Worm (Caenorhabditis elegans): ENCODE measurements around the gene dhs-25.

Gene dhs-25

ce11 chrX:1454385-1454784, 31.9 kb upstream of the dhs-25 start:
- TF ChIP-seq elt-2 (tag; optimal IDR thresholded peaks at IDR 0.05) (peak; percentile 83), tbx-2 (tag; optimal IDR thresholded peaks at IDR 0.05) (peak; percentile 84), elt-3 (tag; optimal IDR thresholded peaks at IDR 0.05) (peak in 2 of 3 experiments; percentile 44 to 77), nhr-25 (tag; optimal IDR thresholded peaks at IDR 0.05) (peak; percentile 98), nhr-76 (tag; optimal IDR thresholded peaks at IDR 0.05) (no peak), nhr-67 (tag; optimal IDR thresholded peaks at IDR 0.05) (no peak), nhr-23 (tag; optimal IDR thresholded peaks at IDR 0.05) (peak; percentile 93), pqm-1 (tag; optimal IDR thresholded peaks at IDR 0.05) (peak; percentile 55), ama-1 (optimal IDR thresholded peaks at IDR 0.05) (peak; percentile 77), eor-1 (tag; optimal IDR thresholded peaks at IDR 0.05) (no peak), lin-39 (tag; optimal IDR thresholded peaks at IDR 0.05) (peak; percentile 93), elt-1 (tag; optimal IDR thresholded peaks at IDR 0.05) (peak; percentile 6), daf-12 (tag; optimal IDR thresholded peaks at IDR 0.05) (no peak), R02D3.7 (tag; optimal IDR thresholded peaks at IDR 0.05) (peak; percentile 57), nhr-77 (tag; optimal IDR thresholded peaks at IDR 0.05) (peak; percentile 25), egl-27 (tag; optimal IDR thresholded peaks at IDR 0.05) (peak; percentile 90), nhr-43 (tag; optimal IDR thresholded peaks at IDR 0.05; ENCODE audit: poor library complexity, severe bottlenecking) (peak; percentile 74), nfya-1 (tag; optimal IDR thresholded peaks at IDR 0.05; ENCODE audit: insufficient read depth) (peak; percentile 88), unc-39 (tag; optimal IDR thresholded peaks at IDR 0.05) (peak; percentile 16), ZK546.5 (tag; optimal IDR thresholded peaks at IDR 0.05) (no peak), ztf-11 (tag; optimal IDR thresholded peaks at IDR 0.05) (no peak), ztf-4 (tag; optimal IDR thresholded peaks at IDR 0.05) (no peak), fkh-10 (GFP tag; optimal IDR thresholded peaks at IDR 0.05) (peak; percentile 44), hmg-11 (tag; optimal IDR thresholded peaks at IDR 0.05) (peak; percentile 94), mdl-1 (tag; optimal IDR thresholded peaks at IDR 0.05) (peak; percentile 76), zag-1 (tag; optimal IDR thresholded peaks at IDR 0.05) (no peak), pha-4 (tag; optimal IDR thresholded peaks at IDR 0.05) (peak; percentile 94), jun-1 (tag; optimal IDR thresholded peaks at IDR 0.05) (peak; percentile 99), nhr-237 (tag; optimal IDR thresholded peaks at IDR 0.05) (no peak), snpc-4 (tag; optimal IDR thresholded peaks at IDR 0.05) (peak; percentile 79), fos-1 (tag; optimal IDR thresholded peaks at IDR 0.05) (peak; percentile 100), fkh-2 (tag; optimal IDR thresholded peaks at IDR 0.05) (peak; percentile 27), aly-2 (tag; optimal IDR thresholded peaks at IDR 0.05) (no peak), nhr-12 (tag; optimal IDR thresholded peaks at IDR 0.05) (no peak), nhr-28 (tag; optimal IDR thresholded peaks at IDR 0.05) (no peak), lsy-12 (tag; optimal IDR thresholded peaks at IDR 0.05) (peak; percentile 90), skn-1 (tag; optimal IDR thresholded peaks at IDR 0.05) (peak; percentile 83), ceh-16 (tag; optimal IDR thresholded peaks at IDR 0.05) (no peak), egl-5 (tag; optimal IDR thresholded peaks at IDR 0.05) (peak; percentile 17), lin-15B (tag; optimal IDR thresholded peaks at IDR 0.05) (peak; percentile 48), sea-2 (GFP tag; optimal IDR thresholded peaks at IDR 0.05) (peak; percentile 86), nhr-11 (tag; optimal IDR thresholded peaks at IDR 0.05) (peak; percentile 84), ceh-28 (tag; optimal IDR thresholded peaks at IDR 0.05) (peak; percentile 82), ceh-82 (tag; optimal IDR thresholded peaks at IDR 0.05) (peak; percentile 81), ceh-9 (tag; optimal IDR thresholded peaks at IDR 0.05) (no peak), unc-62 (GFP tag; optimal IDR thresholded peaks at IDR 0.05) (peak; percentile 64), mml-1 (tag; optimal IDR thresholded peaks at IDR 0.05) (no peak)
